Worm (Caenorhabditis elegans) whole organism, late embryonic: ENCODE measurements around the gene rilp-1.

Experiments used
- C08G9.2 ChIP-seq: sonication (generic microtip); optimal IDR thresholded peaks from 2 replicates; lab custom pipeline; 2016; ENCODE audit warnings: mild to moderate bottlenecking, missing genetic modification characterization, moderate library complexity, missing compliant biosample characterization
- T23F11.4 ChIP-seq: fragments of 200-800 bp; sonication (Bioruptor generic); optimal IDR thresholded peaks from 2 replicates; lab custom pipeline; 2018; ENCODE audit warnings: mild to moderate bottlenecking, missing genetic modification characterization, missing compliant biosample characterization
- dmd-4 ChIP-seq: sonication (generic microtip); optimal IDR thresholded peaks from 2 replicates; lab custom pipeline; 2016; ENCODE audit warnings: borderline replicate concordance, missing genetic modification characterization, missing compliant biosample characterization
- dve-1 ChIP-seq: sonication (generic microtip); optimal IDR thresholded peaks from 2 replicates; lab custom pipeline; 2017; ENCODE audit warnings: antibody characterized with exemption, mild to moderate bottlenecking, missing genetic modification characterization, missing compliant biosample characterization
- elt-2 ChIP-seq: sonication (generic microtip); optimal IDR thresholded peaks from 2 replicates; lab custom pipeline; 2016; ENCODE audit warnings: missing genetic modification reagents, missing genetic modification characterization, missing compliant biosample characterization
- fkh-10 ChIP-seq: fragments of 150-350 bp; optimal IDR thresholded peaks from 2 replicates; lab custom pipeline; 2014; ENCODE audit warnings: missing biosample characterization, missing genetic modification reagents, missing genetic modification characterization
- fkh-6 ChIP-seq: sonication (generic microtip); optimal IDR thresholded peaks from 2 replicates; lab custom pipeline; 2016; ENCODE audit warnings: missing genetic modification characterization, missing compliant biosample characterization
- hlh-30 ChIP-seq: sonication (generic microtip); optimal IDR thresholded peaks from 2 replicates; lab custom pipeline; 2017; ENCODE audit warnings: antibody characterized with exemption, missing genetic modification characterization, missing compliant biosample characterization; ENCODE audit not compliant: insufficient read depth
- madf-2 ChIP-seq: sonication (generic microtip); optimal IDR thresholded peaks from 2 replicates; lab custom pipeline; 2017; ENCODE audit warnings: missing genetic modification characterization, missing compliant biosample characterization
- nhr-11 ChIP-seq: fragments of 150-350 bp; optimal IDR thresholded peaks from 2 replicates; lab custom pipeline; 2014; ENCODE audit warnings: missing biosample characterization, missing genetic modification characterization
- pag-3 ChIP-seq: sonication (generic microtip); optimal IDR thresholded peaks from 2 replicates; lab custom pipeline; 2016; ENCODE audit warnings: missing compliant biosample characterization, missing genetic modification characterization, borderline replicate concordance
- pqm-1 ChIP-seq: sonication (generic microtip); optimal IDR thresholded peaks from 2 replicates; lab custom pipeline; 2016; ENCODE audit warnings: missing genetic modification characterization, missing compliant biosample characterization
- ttx-3 ChIP-seq: sonication (generic microtip); optimal IDR thresholded peaks from 2 replicates; lab custom pipeline; 2016; ENCODE audit warnings: missing genetic modification reagents, missing genetic modification characterization, missing compliant biosample characterization
- ztf-16 ChIP-seq: sonication (generic microtip); optimal IDR thresholded peaks from 2 replicates; lab custom pipeline; 2017; ENCODE audit warnings: missing genetic modification characterization, missing compliant biosample characterization

DNA sequence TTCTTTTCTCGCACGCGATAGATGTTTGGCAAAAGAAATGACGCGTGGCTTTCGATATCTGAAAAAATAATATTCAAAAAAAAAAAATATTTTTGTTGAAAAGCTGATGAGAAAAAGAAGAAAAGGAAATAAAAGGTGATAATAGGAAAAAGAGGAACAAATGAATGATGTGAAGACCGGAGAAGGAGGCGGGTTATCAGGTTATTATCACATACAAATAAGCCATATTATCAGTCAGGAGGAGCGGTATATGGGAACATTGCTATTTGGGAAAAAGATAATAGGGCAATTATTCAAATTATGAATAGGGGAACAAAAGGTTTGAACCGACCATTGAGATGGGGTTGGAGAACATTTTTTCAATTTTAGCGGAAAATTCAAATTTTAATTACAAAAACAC, 38.2 kb downstream of the rilp-1 start:
- TF ChIP-seq madf-2 (tag; lab: Kevin White, UChicago) (no peak), fkh-10 (no peak), T23F11.4 (no peak), dve-1 (no peak), fkh-6 (no peak), dmd-4 (tag; lab: Kevin White, UChicago) (no peak), elt-2 (tag; lab: Kevin White, UChicago) (peak; percentile 89), ztf-16 (tag; lab: Kevin White, UChicago) (no peak), pqm-1 (no peak), ttx-3 (no peak), hlh-30 (no peak), C08G9.2 (no peak), nhr-11 (tag; lab: Kevin White, UChicago) (no peak), pag-3 (tag; lab: Kevin White, UChicago) (no peak)
